Worm (Caenorhabditis elegans): Measurements from ENCODE around the gene clec-22.

DNA sequence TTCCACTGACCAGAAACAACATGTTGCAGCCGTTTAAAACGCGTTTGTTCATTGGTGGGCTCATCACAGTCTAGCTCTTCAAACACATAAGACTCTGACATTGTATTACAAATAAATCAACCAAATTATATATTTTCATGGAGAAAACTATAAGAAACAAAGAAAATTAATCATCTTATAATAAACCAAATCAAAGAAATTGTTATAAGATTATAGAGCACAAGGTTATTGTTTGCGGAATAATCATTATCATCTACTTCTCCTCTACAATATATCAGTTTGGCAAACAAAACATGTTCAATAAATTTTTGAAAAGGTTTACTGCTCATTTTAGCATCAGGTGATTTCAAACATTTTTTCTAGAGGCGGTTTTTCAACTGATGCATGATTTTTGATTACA is 3.5 kb downstream of the clec-22 start, which contains the start of the genes clec-32 and clec-24:
- TF ChIP-seq ama-1 (optimal IDR thresholded peaks at IDR 0.05), result no peak
- TF ChIP-seq flt-1 (GFP tag; IDR thresholded peaks at IDR 0.05), result no peak
- no peak for TF ChIP-seq tbx-37 (GFP tag; conservative IDR thresholded peaks at IDR 0.05)
- no peak for TF ChIP-seq sea-1 (GFP tag; conservative IDR thresholded peaks at IDR 0.05)
- TF ChIP-seq ceh-13 (GFP tag; optimal IDR thresholded peaks at IDR 0.05), result no peak
- TF ChIP-seq hnd-1 (tag; optimal IDR thresholded peaks at IDR 0.05), result no peak

Data from whole organism, early embryonic.